Worm (Caenorhabditis elegans) whole organism, young adult: ENCODE results near the gene col-166.
A peak's percentile ranks its signal among the peaks of the same experiment; 100 is the strongest.

ENCODE experiments used
- F33H1.4 ChIP-seq: fragments of 200-800 bp; sonication (Bioruptor generic); IDR thresholded peaks from 2 replicates; pipeline ENCODE4 v1.3.6; 2022; ENCODE audit warnings: missing genetic modification reagents, missing genetic modification characterization, missing compliant biosample characterization
- F52B5.7 ChIP-seq: sonication (generic microtip); optimal IDR thresholded peaks from 2 replicates; lab custom pipeline; 2016; ENCODE audit warnings: mild to moderate bottlenecking, missing genetic modification characterization, missing compliant biosample characterization
- T26A5.8 ChIP-seq: sonication (generic microtip); optimal IDR thresholded peaks from 2 replicates; lab custom pipeline; 2016; ENCODE audit warnings: missing genetic modification characterization, missing compliant biosample characterization
- Y53G8AR.9 ChIP-seq: fragments of 200-800 bp; sonication (Bioruptor generic); conservative IDR thresholded peaks from 2 replicates; pipeline ENCODE4 v1.3.6; 2022; ENCODE audit warnings: missing genetic modification reagents, missing genetic modification characterization, missing compliant biosample characterization
- Y56A3A.18 ChIP-seq: fragments of 200-800 bp; sonication (Bioruptor generic); IDR thresholded peaks from 2 replicates; pipeline ENCODE4 v1.3.6; 2022; ENCODE audit warnings: missing genetic modification reagents, missing genetic modification characterization, missing compliant biosample characterization
- akir-1 ChIP-seq: fragments of 200-800 bp; sonication (Bioruptor generic); optimal IDR thresholded peaks from 2 replicates; lab custom pipeline; 2018; ENCODE audit warnings: mild to moderate bottlenecking, missing genetic modification characterization, moderate library complexity, missing compliant biosample characterization
- ama-1 ChIP-seq, 3 experiments: fragments of 150-350 bp in 1 of 3; sonication (generic microtip) in 2 of 3; optimal IDR thresholded peaks; 2 replicates each; lab custom pipeline; 2014 to 2018; ENCODE audit warnings: missing biosample characterization in 2 of 3, missing genetic modification characterization in 2 of 3, missing genetic modification reagents in 2 of 3
- aptf-2 ChIP-seq: fragments of 200-800 bp; sonication (Bioruptor generic); conservative IDR thresholded peaks from 2 replicates; pipeline ENCODE4 v1.3.6; 2022; ENCODE audit warnings: missing genetic modification reagents, missing genetic modification characterization, missing compliant biosample characterization
- aptf-3 ChIP-seq: fragments of 200-800 bp; sonication (Bioruptor generic); IDR thresholded peaks from 2 replicates; pipeline ENCODE4 v1.3.6; 2022; ENCODE audit warnings: missing genetic modification characterization, missing compliant biosample characterization
- bed-1 ChIP-seq: fragments of 200-800 bp; sonication (Bioruptor generic); IDR thresholded peaks from 2 replicates; pipeline ENCODE4 v1.3.6; 2022; ENCODE audit warnings: missing genetic modification reagents, missing genetic modification characterization, missing compliant biosample characterization
- bed-2 ChIP-seq: fragments of 200-800 bp; sonication (Bioruptor generic); IDR thresholded peaks from 2 replicates; pipeline ENCODE4 v1.3.6; 2022; ENCODE audit warnings: missing genetic modification reagents, missing genetic modification characterization, missing compliant biosample characterization
- cebp-1 ChIP-seq, 2 experiments: fragments of 200-800 bp in 1 of 2; sonication (Bioruptor generic) in 1 of 2; sonication (generic microtip) in 1 of 2; IDR thresholded peaks in 1 of 2; optimal IDR thresholded peaks in 1 of 2; 2 replicates each; pipeline versions ENCODE4 v1.3.6 to Lab custom; 2017 to 2022; ENCODE audit warnings: missing compliant biosample characterization in 2 of 2, missing genetic modification characterization in 2 of 2, mild to moderate bottlenecking in 1 of 2, missing genetic modification reagents in 1 of 2, moderate library complexity in 1 of 2
- ceh-100 ChIP-seq: fragments of 200-800 bp; sonication (Bioruptor generic); IDR thresholded peaks from 2 replicates; pipeline ENCODE4 v1.3.6; 2022; ENCODE audit warnings: missing genetic modification reagents, missing genetic modification characterization, missing compliant biosample characterization
- ceh-58 ChIP-seq: fragments of 200-800 bp; sonication (Bioruptor generic); IDR thresholded peaks from 2 replicates; pipeline ENCODE4 v1.3.6; 2022; ENCODE audit warnings: missing genetic modification characterization, missing compliant biosample characterization
- dox-1 ChIP-seq: fragments of 200-800 bp; sonication (Bioruptor generic); IDR thresholded peaks from 2 replicates; pipeline ENCODE4 v1.3.6; 2022; ENCODE audit warnings: missing genetic modification reagents, missing genetic modification characterization, missing compliant biosample characterization
- dpff-1 ChIP-seq: sonication (generic microtip); optimal IDR thresholded peaks from 2 replicates; lab custom pipeline; 2017; ENCODE audit warnings: mild to moderate bottlenecking, missing genetic modification characterization, missing compliant biosample characterization
- egl-44 ChIP-seq: fragments of 200-800 bp; sonication (Bioruptor generic); IDR thresholded peaks from 2 replicates; pipeline ENCODE4 v1.3.6; 2022; ENCODE audit warnings: missing genetic modification reagents, missing genetic modification characterization, missing compliant biosample characterization
- ekl-4 ChIP-seq: fragments of 200-800 bp; sonication (Bioruptor generic); IDR thresholded peaks from 2 replicates; pipeline ENCODE4 v1.3.6; 2022; ENCODE audit warnings: missing genetic modification reagents, missing genetic modification characterization, missing compliant biosample characterization
- him-1 ChIP-seq: sonication (generic microtip); optimal IDR thresholded peaks from 2 replicates; lab custom pipeline; 2016; ENCODE audit warnings: missing genotype, missing genetic modification reagents, missing genetic modification characterization, missing compliant biosample characterization
- hsf-1 ChIP-seq: fragments of 200-800 bp; sonication (Bioruptor generic); IDR thresholded peaks from 2 replicates; pipeline ENCODE4 v1.3.6; 2022; ENCODE audit warnings: missing genetic modification reagents, missing genetic modification characterization, missing compliant biosample characterization
- lin-35 ChIP-seq, 3 experiments: fragments of 150-350 bp in 2 of 3; sonication (generic microtip) in 1 of 3; optimal IDR thresholded peaks; 2 replicates each; lab custom pipeline; 2014 to 2018; ENCODE audit warnings: missing biosample characterization in 3 of 3, missing genetic modification characterization in 3 of 3, missing genetic modification reagents in 3 of 3
- madf-3 ChIP-seq: fragments of 200-800 bp; sonication (Bioruptor generic); IDR thresholded peaks from 2 replicates; pipeline ENCODE4 v1.3.6; 2022; ENCODE audit warnings: missing genetic modification reagents, missing genetic modification characterization, missing compliant biosample characterization
- madf-8 ChIP-seq: fragments of 200-800 bp; sonication (Bioruptor generic); conservative IDR thresholded peaks from 2 replicates; pipeline ENCODE4 v1.3.6; 2022; ENCODE audit warnings: missing genetic modification reagents, missing genetic modification characterization, missing compliant biosample characterization
- mel-28 ChIP-seq: sonication (generic microtip); optimal IDR thresholded peaks from 2 replicates; lab custom pipeline; 2016; ENCODE audit warnings: borderline replicate concordance, mild to moderate bottlenecking, missing genetic modification characterization, missing compliant biosample characterization
- nfyb-1 ChIP-seq: fragments of 200-800 bp; sonication (Bioruptor generic); IDR thresholded peaks from 2 replicates; pipeline ENCODE4 v1.3.6; 2022; ENCODE audit warnings: missing genetic modification reagents, missing genetic modification characterization, missing compliant biosample characterization
- nhr-80 ChIP-seq: sonication (generic microtip); optimal IDR thresholded peaks from 2 replicates; lab custom pipeline; 2016; ENCODE audit warnings: missing genetic modification characterization, missing compliant biosample characterization
- rpc-1 ChIP-seq, 2 experiments: fragments of 150-350 bp in 1 of 2; sonication (generic microtip) in 1 of 2; optimal IDR thresholded peaks; 2 replicates each; lab custom pipeline; 2014 to 2018; ENCODE audit warnings: missing biosample characterization in 1 of 2, missing genetic modification characterization in 1 of 2, missing genetic modification reagents in 1 of 2, missing genotype in 1 of 2
- sdz-38 ChIP-seq: sonication (generic microtip); optimal IDR thresholded peaks from 2 replicates; lab custom pipeline; 2016; ENCODE audit warnings: missing genotype, missing genetic modification characterization, missing compliant biosample characterization
- snpc-1.3 ChIP-seq: sonication (generic microtip); optimal IDR thresholded peaks from 2 replicates; lab custom pipeline; 2017; ENCODE audit warnings: missing genetic modification characterization, mild to moderate bottlenecking, missing compliant biosample characterization, antibody characterized with exemption, moderate library complexity, missing genotype, missing genetic modification reagents; ENCODE audit not compliant: insufficient read depth
- snpc-3.4 ChIP-seq: sonication (generic microtip); optimal IDR thresholded peaks from 2 replicates; lab custom pipeline; 2017; ENCODE audit warnings: missing genetic modification characterization, mild to moderate bottlenecking, missing compliant biosample characterization, antibody characterized with exemption, moderate library complexity, missing genotype, missing genetic modification reagents
- snpc-4 ChIP-seq, 5 experiments: fragments of 150-350 bp in 1 of 5; sonication (generic microtip) in 4 of 5; optimal IDR thresholded peaks; 2 replicates each; lab custom pipeline; 2014 to 2018; ENCODE audit warnings: missing genetic modification characterization in 5 of 5, missing biosample characterization in 3 of 5, antibody characterized with exemption in 2 of 5, mild to moderate bottlenecking in 2 of 5, missing compliant biosample characterization in 2 of 5, missing genotype in 2 of 5, moderate library complexity in 2 of 5, missing genetic modification reagents in 1 of 5
- unc-130 ChIP-seq: sonication (generic microtip); optimal IDR thresholded peaks from 2 replicates; lab custom pipeline; 2016; ENCODE audit warnings: missing genetic modification reagents, missing genetic modification characterization, missing compliant biosample characterization

The col-166 gene

ce11 chrX:6255561-6255960 is 24.3 kb upstream of the col-166 start (continued):
- TF ChIP-seq mel-28 (tag; lab: Kevin White, UChicago) (no peak), dpff-1 (tag; lab: Kevin White, UChicago) (peak; percentile 34), aptf-2 (no peak)

ce11 chrX:6256430-6256829 is 23.4 kb upstream of the col-166 start:
- no peak for TF ChIP-seq sdz-38 (tag; lab: Kevin White, UChicago)
- TF ChIP-seq madf-8 (GFP tag; lab: Robert Waterston, UW) = no peak
- no peak for TF ChIP-seq ceh-58 (GFP tag; lab: Robert Waterston, UW)
- TF ChIP-seq Y56A3A.18 = no peak
- no peak for TF ChIP-seq lin-35 (GFP tag; optimal IDR thresholded peaks at IDR 0.05; lab: Kevin White, UChicago)
- no peak for TF ChIP-seq T26A5.8 (tag; lab: Kevin White, UChicago)
- no peak for TF ChIP-seq aptf-3
- TF ChIP-seq hsf-1 = no peak
- no peak for TF ChIP-seq cebp-1 (GFP tag; IDR thresholded peaks at IDR 0.05; lab: Robert Waterston, UW)
- peak; percentile 25 for TF ChIP-seq cebp-1 (tag; optimal IDR thresholded peaks at IDR 0.05; lab: Kevin White, UChicago)
- TF ChIP-seq dox-1 = 0 out of 2 replicates have a peak, but pooled peaks have one; percentile 4
- TF ChIP-seq nfyb-1 (GFP tag; lab: Robert Waterston, UW) = peak; percentile 52
- TF ChIP-seq ama-1 (optimal IDR thresholded peaks at IDR 0.05; lab: Kevin White, UChicago) = peak; percentile 65
- no peak for TF ChIP-seq ama-1 (GFP tag; optimal IDR thresholded peaks at IDR 0.05; lab: Kevin White, UChicago)
- TF ChIP-seq F33H1.4 (GFP tag; lab: Robert Waterston, UW) = no peak
- TF ChIP-seq nhr-80 = peak; percentile 50
- no peak for TF ChIP-seq rpc-1 (optimal IDR thresholded peaks at IDR 0.05; lab: Kevin White, UChicago)
- TF ChIP-seq rpc-1 (tag; optimal IDR thresholded peaks at IDR 0.05; lab: Kevin White, UChicago) = no peak
- no peak for TF ChIP-seq F52B5.7 (tag; lab: Kevin White, UChicago)
- TF ChIP-seq Y53G8AR.9 (GFP tag; lab: Robert Waterston, UW) = no peak
- TF ChIP-seq snpc-3.4 = no peak
- TF ChIP-seq madf-3 (GFP tag; lab: Robert Waterston, UW) = 0 out of 2 replicates have a peak, but pooled peaks have one; percentile 15
- TF ChIP-seq egl-44 = 0 out of 2 replicates have a peak, but pooled peaks have one; percentile 8
- no peak for TF ChIP-seq ekl-4 (GFP tag; lab: Robert Waterston, UW)

DNA sequence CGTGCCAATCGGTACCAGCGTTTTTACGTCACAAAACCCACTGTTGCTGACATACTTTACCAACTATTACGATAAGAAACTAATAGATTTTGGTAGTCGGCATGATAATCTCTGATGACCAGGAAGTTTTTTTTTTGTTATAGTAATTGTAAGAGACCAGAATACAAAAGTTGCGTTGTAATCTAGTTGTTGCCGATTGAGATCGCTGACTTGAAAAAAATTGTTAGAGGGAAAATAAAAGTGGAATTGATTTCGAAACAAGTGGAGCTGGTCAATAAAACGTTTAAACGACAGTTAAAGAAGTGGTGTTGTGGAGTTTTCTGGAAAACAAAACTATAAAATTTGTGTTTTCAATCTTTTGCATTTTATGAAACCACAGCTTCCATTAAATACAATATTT is 22.8 kb upstream of the col-166 start:
- TF ChIP-seq snpc-4 (GFP tag; optimal IDR thresholded peaks at IDR 0.05; lab: Kevin White, UChicago) = no peak
- TF ChIP-seq snpc-4 (tag; optimal IDR thresholded peaks at IDR 0.05; lab: Kevin White, UChicago) = no peak
- TF ChIP-seq snpc-1.3 (tag; lab: Kevin White, UChicago) = no peak
- TF ChIP-seq ceh-100 (GFP tag; lab: Robert Waterston, UW) = no peak
- TF ChIP-seq hsf-1 = no peak
- TF ChIP-seq rpc-1 (optimal IDR thresholded peaks at IDR 0.05; lab: Kevin White, UChicago) = no peak
- no peak for TF ChIP-seq rpc-1 (tag; optimal IDR thresholded peaks at IDR 0.05; lab: Kevin White, UChicago)
- no peak for TF ChIP-seq akir-1
- no peak for TF ChIP-seq bed-1 (GFP tag; lab: Robert Waterston, UW)
- TF ChIP-seq F33H1.4 (GFP tag; lab: Robert Waterston, UW) = no peak
- no peak for TF ChIP-seq bed-2 (GFP tag; lab: Robert Waterston, UW)
- no peak for TF ChIP-seq unc-130 (GFP tag; lab: Kevin White, UChicago)

- no peak for TF ChIP-seq madf-8 (GFP tag; lab: Robert Waterston, UW)
- TF ChIP-seq him-1 (tag; lab: Kevin White, UChicago) = no peak
These were observed 21.4 kb upstream of the col-166 start for ce11 chrX:6258409-6258808.
